Worm (Caenorhabditis elegans) whole organism, L4 larva: ENCODE measurements around the gene ags-3.

Experiments
- F10B5.3 ChIP-seq: sonication (generic microtip); optimal IDR thresholded peaks from 2 replicates; lab custom pipeline; 2016; ENCODE audit warnings: mild to moderate bottlenecking, missing genetic modification characterization, missing compliant biosample characterization
- F37D6.2 ChIP-seq: sonication (generic microtip); optimal IDR thresholded peaks from 2 replicates; lab custom pipeline; 2016; ENCODE audit warnings: mild to moderate bottlenecking, missing genetic modification characterization, missing compliant biosample characterization
- F49E8.2 ChIP-seq: sonication (generic microtip); optimal IDR thresholded peaks from 2 replicates; lab custom pipeline; 2016; ENCODE audit warnings: missing compliant biosample characterization, mild to moderate bottlenecking, missing genetic modification characterization, borderline replicate concordance
- R02D3.7 ChIP-seq: fragments of 150-350 bp; sonication (generic microtip); optimal IDR thresholded peaks from 3 replicates; lab custom pipeline; 2014; ENCODE audit warnings: missing biosample characterization, missing genetic modification characterization
- Y105C5A.15 ChIP-seq: fragments of 200-800 bp; sonication (Bioruptor generic); IDR thresholded peaks from 2 replicates; pipeline ENCODE4 v1.3.6; 2022; ENCODE audit warnings: missing genetic modification characterization, missing compliant biosample characterization
- aha-1 ChIP-seq: fragments of 150-350 bp; peaks from one replicate; lab custom pipeline; 2014; ENCODE audit warnings: missing biosample characterization, missing genetic modification characterization
- ceh-44 ChIP-seq: fragments of 200-800 bp; sonication (Bioruptor generic); IDR thresholded peaks from 2 replicates; pipeline ENCODE4 v1.3.6; 2022; ENCODE audit warnings: missing genetic modification reagents, missing genetic modification characterization, missing compliant biosample characterization
- ces-1 ChIP-seq: fragments of 150-350 bp; sonication (generic microtip); optimal IDR thresholded peaks from 4 replicates; lab custom pipeline; 2014; ENCODE audit warnings: missing biosample characterization, missing genetic modification reagents, missing genetic modification characterization
- daf-12 ChIP-seq: fragments of 150-350 bp; optimal IDR thresholded peaks from 2 replicates; lab custom pipeline; 2014; ENCODE audit warnings: missing biosample characterization, missing genetic modification reagents, missing genetic modification characterization
- daf-19 ChIP-seq: fragments of 200-800 bp; sonication (Bioruptor generic); conservative IDR thresholded peaks from 2 replicates; pipeline ENCODE4 v1.3.6; 2022; ENCODE audit warnings: missing genetic modification characterization, missing compliant biosample characterization
- dve-1 ChIP-seq: sonication (generic microtip); optimal IDR thresholded peaks from 2 replicates; lab custom pipeline; 2017; ENCODE audit warnings: antibody characterized with exemption, mild to moderate bottlenecking, missing genetic modification characterization, missing compliant biosample characterization; ENCODE audit not compliant: insufficient read depth
- egl-27 ChIP-seq: sonication (generic microtip); optimal IDR thresholded peaks from 3 replicates; lab custom pipeline; 2017; ENCODE audit warnings: missing biosample characterization, missing genetic modification reagents, missing genetic modification characterization
- egl-43 ChIP-seq: fragments of 200-800 bp; sonication (Bioruptor generic); IDR thresholded peaks from 2 replicates; pipeline ENCODE4 v1.3.6; 2022; ENCODE audit warnings: missing genetic modification reagents, missing genetic modification characterization, missing compliant biosample characterization
- fkh-10 ChIP-seq: fragments of 150-350 bp; optimal IDR thresholded peaks from 2 replicates; lab custom pipeline; 2014; ENCODE audit warnings: missing biosample characterization, missing genetic modification reagents, missing genetic modification characterization
- fos-1 ChIP-seq: fragments of 150-350 bp; optimal IDR thresholded peaks from 2 replicates; lab custom pipeline; 2014; ENCODE audit warnings: missing biosample characterization, missing genetic modification characterization
- hif-1 ChIP-seq, 2 experiments: sonication (generic microtip); optimal IDR thresholded peaks; 2 replicates each; lab custom pipeline; 2016 to 2017; ENCODE audit warnings: missing compliant biosample characterization in 2 of 2, missing genetic modification characterization in 2 of 2, missing genetic modification reagents in 2 of 2, missing genotype in 2 of 2, mild to moderate bottlenecking in 1 of 2
- hlh-11 ChIP-seq: fragments of 200-800 bp; sonication (Bioruptor generic); optimal IDR thresholded peaks from 2 replicates; lab custom pipeline; 2018; ENCODE audit warnings: mild to moderate bottlenecking, missing genetic modification characterization, missing compliant biosample characterization
- hlh-30 ChIP-seq: sonication (generic microtip); optimal IDR thresholded peaks from 2 replicates; lab custom pipeline; 2017; ENCODE audit warnings: antibody characterized with exemption, mild to moderate bottlenecking, missing genetic modification characterization, missing compliant biosample characterization; ENCODE audit not compliant: insufficient read depth
- hmg-1.1 ChIP-seq: fragments of 200-800 bp; sonication (Bioruptor generic); IDR thresholded peaks from 2 replicates; pipeline ENCODE4 v1.3.6; 2022; ENCODE audit warnings: missing genetic modification reagents, missing genetic modification characterization, missing compliant biosample characterization
- jun-1 ChIP-seq: fragments of 150-350 bp; optimal IDR thresholded peaks from 2 replicates; lab custom pipeline; 2014; ENCODE audit warnings: missing biosample characterization, missing genetic modification reagents, missing genetic modification characterization
- lim-7 ChIP-seq: fragments of 200-800 bp; sonication (Bioruptor generic); IDR thresholded peaks from 2 replicates; pipeline ENCODE4 v1.3.6; 2022; ENCODE audit warnings: missing genetic modification characterization, missing compliant biosample characterization
- lin-13 ChIP-seq: fragments of 150-350 bp; optimal IDR thresholded peaks from 2 replicates; lab custom pipeline; 2014; ENCODE audit warnings: missing biosample characterization, missing genetic modification reagents, missing genetic modification characterization
- lin-38 ChIP-seq: fragments of 200-800 bp; sonication (Bioruptor generic); IDR thresholded peaks from 2 replicates; pipeline ENCODE4 v1.3.6; 2022; ENCODE audit warnings: missing genetic modification reagents, missing genetic modification characterization, missing compliant biosample characterization
- lir-3 ChIP-seq: sonication (generic microtip); optimal IDR thresholded peaks from 2 replicates; lab custom pipeline; 2016; ENCODE audit warnings: mild to moderate bottlenecking, missing genetic modification characterization, missing compliant biosample characterization
- madf-9 ChIP-seq: fragments of 200-800 bp; sonication (Bioruptor generic); conservative IDR thresholded peaks from 2 replicates; pipeline ENCODE4 v1.3.6; 2022; ENCODE audit warnings: missing genetic modification reagents, missing genetic modification characterization, missing compliant biosample characterization
- mes-2 ChIP-seq: sonication (generic microtip); optimal IDR thresholded peaks from 2 replicates; lab custom pipeline; 2016; ENCODE audit warnings: missing genotype, mild to moderate bottlenecking, missing genetic modification characterization, missing compliant biosample characterization; ENCODE audit not compliant: poor library complexity, severe bottlenecking
- mxl-3 ChIP-seq: fragments of 200-800 bp; sonication (Bioruptor generic); optimal IDR thresholded peaks from 2 replicates; lab custom pipeline; 2018; ENCODE audit warnings: mild to moderate bottlenecking, missing genetic modification characterization, missing compliant biosample characterization
- nhr-10 ChIP-seq: fragments of 150-350 bp; optimal IDR thresholded peaks from 2 replicates; lab custom pipeline; 2014; ENCODE audit warnings: missing biosample characterization, missing genetic modification characterization
- nhr-102 ChIP-seq: sonication (generic microtip); optimal IDR thresholded peaks from 2 replicates; lab custom pipeline; 2016; ENCODE audit warnings: mild to moderate bottlenecking, missing genetic modification characterization, moderate library complexity, missing compliant biosample characterization
- nhr-25 ChIP-seq: sonication (generic microtip); optimal IDR thresholded peaks from 2 replicates; lab custom pipeline; 2017; ENCODE audit warnings: missing genetic modification characterization, mild to moderate bottlenecking, missing compliant biosample characterization, antibody characterized with exemption, moderate library complexity, borderline replicate concordance; ENCODE audit not compliant: insufficient read depth
- nhr-48 ChIP-seq: sonication (generic microtip); optimal IDR thresholded peaks from 2 replicates; lab custom pipeline; 2016; ENCODE audit warnings: mild to moderate bottlenecking, missing genetic modification characterization, missing compliant biosample characterization
- rbr-2 ChIP-seq: sonication (generic microtip); optimal IDR thresholded peaks from 2 replicates; lab custom pipeline; 2016; ENCODE audit warnings: missing genotype, missing genetic modification characterization, missing compliant biosample characterization
- set-16 ChIP-seq: fragments of 200-800 bp; sonication (Bioruptor generic); IDR thresholded peaks from 2 replicates; pipeline ENCODE4 v1.3.6; 2022; ENCODE audit warnings: missing genetic modification reagents, missing genetic modification characterization, missing compliant biosample characterization
- snpc-1.2 ChIP-seq: fragments of 200-800 bp; sonication (Bioruptor generic); IDR thresholded peaks from 2 replicates; pipeline ENCODE4 v1.3.6; 2022; ENCODE audit warnings: missing genetic modification reagents, missing genetic modification characterization, missing compliant biosample characterization
- snpc-4 ChIP-seq: fragments of 150-350 bp; optimal IDR thresholded peaks from 2 replicates; lab custom pipeline; 2014; ENCODE audit warnings: missing biosample characterization, missing genetic modification characterization
- spr-1 ChIP-seq: sonication (generic microtip); optimal IDR thresholded peaks from 2 replicates; lab custom pipeline; 2016; ENCODE audit warnings: mild to moderate bottlenecking, missing genetic modification characterization, missing compliant biosample characterization
- spr-3 ChIP-seq: fragments of 200-800 bp; sonication (Bioruptor generic); optimal IDR thresholded peaks from 2 replicates; lab custom pipeline; 2018; ENCODE audit warnings: mild to moderate bottlenecking, missing genetic modification characterization, missing compliant biosample characterization
- tag-97 ChIP-seq: fragments of 200-800 bp; sonication (Bioruptor generic); IDR thresholded peaks from 2 replicates; pipeline ENCODE4 v1.3.6; 2022; ENCODE audit warnings: missing genetic modification characterization, missing compliant biosample characterization
- unc-130 ChIP-seq: sonication (generic microtip); optimal IDR thresholded peaks from 2 replicates; lab custom pipeline; 2016; ENCODE audit warnings: missing genetic modification reagents, missing genetic modification characterization, missing compliant biosample characterization
- unc-62 ChIP-seq, 3 experiments: fragments of 150-350 bp in 1 of 3; sonication (generic microtip); optimal IDR thresholded peaks in 2 of 3; peaks in 1 of 3; 1 replicate in 1 of 3; 2 replicates in 2 of 3; lab custom pipeline; 2014 to 2017; ENCODE audit warnings: missing biosample characterization in 3 of 3, missing genetic modification characterization in 3 of 3, missing genetic modification reagents in 3 of 3, missing genotype in 1 of 3
- vab-7 ChIP-seq: fragments of 200-800 bp; sonication (Bioruptor generic); IDR thresholded peaks from 2 replicates; pipeline ENCODE4 v1.3.6; 2022; ENCODE audit warnings: missing genetic modification reagents, missing genetic modification characterization, missing compliant biosample characterization
- ztf-11 ChIP-seq: fragments of 150-350 bp; optimal IDR thresholded peaks from 2 replicates; lab custom pipeline; 2014; ENCODE audit warnings: missing biosample characterization, missing genetic modification characterization

The ags-3 gene

DNA sequence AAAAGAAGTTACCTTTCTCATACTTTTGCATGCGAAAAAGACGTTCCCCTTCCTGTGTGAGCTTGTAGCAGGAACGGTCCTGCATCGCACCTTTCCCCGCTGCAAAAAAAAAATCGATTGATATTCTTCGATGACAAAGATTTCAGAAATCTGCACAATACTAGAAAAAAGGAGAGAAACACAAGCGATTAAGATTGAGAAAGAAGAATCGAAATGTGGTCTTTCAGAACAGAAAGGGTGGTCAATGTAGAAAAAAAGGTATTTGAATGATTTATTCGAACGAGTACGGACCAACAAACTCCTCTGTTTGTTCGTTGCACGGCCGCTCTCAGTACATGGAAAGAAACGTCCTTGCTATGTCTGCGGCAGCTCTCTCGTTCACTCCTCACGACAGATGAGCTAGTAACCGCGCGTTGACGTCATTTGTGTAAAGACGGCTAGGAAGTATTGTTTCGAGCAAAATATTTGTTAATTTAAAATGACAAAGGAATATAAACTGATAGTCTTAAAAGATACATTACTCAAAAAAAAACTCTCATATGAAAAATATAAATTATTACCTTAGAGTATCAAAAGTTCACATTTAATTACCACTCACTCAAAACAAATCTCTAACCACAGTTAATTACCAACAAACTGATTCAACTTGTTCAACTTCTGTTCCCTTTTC lies 5.3 kb downstream of the ags-3 start, which contains the start of gene ift-81 (continued):
- no peak for TF ChIP-seq lin-13
- TF ChIP-seq hmg-1.1 (GFP tag; lab: Robert Waterston, UW), result peak; percentile 65
- TF ChIP-seq hlh-11 (tag; lab: Kevin White, UChicago), result peak; percentile 20
- no peak for TF ChIP-seq egl-43 (GFP tag; lab: Robert Waterston, UW)
- TF ChIP-seq hif-1 (tag; optimal IDR thresholded peaks at IDR 0.05; lab: Kevin White, UChicago), result peak in 1 of 2 experiments; percentile 5
- TF ChIP-seq spr-1 (tag; lab: Kevin White, UChicago), result no peak
- no peak for TF ChIP-seq F10B5.3 (tag; lab: Kevin White, UChicago)
- TF ChIP-seq madf-9 (GFP tag; lab: Robert Waterston, UW), result no peak
- no peak for TF ChIP-seq lir-3 (tag; lab: Kevin White, UChicago)
- peak; percentile 43 for TF ChIP-seq fkh-10
- TF ChIP-seq jun-1 (tag; lab: Kevin White, UChicago), result no peak
- peak; percentile 66 for TF ChIP-seq rbr-2 (tag; lab: Kevin White, UChicago)
- no peak for TF ChIP-seq nhr-48 (tag; lab: Kevin White, UChicago)
- TF ChIP-seq snpc-1.2 (GFP tag; lab: Robert Waterston, UW), result no peak
- no peak for TF ChIP-seq spr-3 (GFP tag; lab: Kevin White, UChicago)
- TF ChIP-seq F37D6.2, result peak; percentile 24
- TF ChIP-seq lim-7 (GFP tag; lab: Robert Waterston, UW), result no peak
- TF ChIP-seq F49E8.2, result no peak
- TF ChIP-seq mxl-3 (GFP tag; lab: Kevin White, UChicago), result no peak
- no peak for TF ChIP-seq set-16 (GFP tag; lab: Robert Waterston, UW)
- TF ChIP-seq nhr-10 (tag; lab: Kevin White, UChicago), result no peak
- TF ChIP-seq, all 104 proteins: peak for 13

ce11 chrX:5293862-5294261 lies 9.5 kb downstream of the ags-3 start:
- TF ChIP-seq hif-1 (tag; optimal IDR thresholded peaks at IDR 0.05; lab: Kevin White, UChicago) (peak in 1 of 2 experiments; percentile 5), unc-62 (GFP tag; optimal IDR thresholded peaks at IDR 0.05 in 1 of 2; lab: Kevin White, UChicago) (no peak), unc-62 (tag; optimal IDR thresholded peaks at IDR 0.05; lab: Kevin White, UChicago) (no peak), ztf-11 (tag; lab: Kevin White, UChicago) (no peak), hlh-30 (tag; lab: Kevin White, UChicago) (peak; percentile 50)
- TF ChIP-seq, all 104 proteins: peak for 2

DNA sequence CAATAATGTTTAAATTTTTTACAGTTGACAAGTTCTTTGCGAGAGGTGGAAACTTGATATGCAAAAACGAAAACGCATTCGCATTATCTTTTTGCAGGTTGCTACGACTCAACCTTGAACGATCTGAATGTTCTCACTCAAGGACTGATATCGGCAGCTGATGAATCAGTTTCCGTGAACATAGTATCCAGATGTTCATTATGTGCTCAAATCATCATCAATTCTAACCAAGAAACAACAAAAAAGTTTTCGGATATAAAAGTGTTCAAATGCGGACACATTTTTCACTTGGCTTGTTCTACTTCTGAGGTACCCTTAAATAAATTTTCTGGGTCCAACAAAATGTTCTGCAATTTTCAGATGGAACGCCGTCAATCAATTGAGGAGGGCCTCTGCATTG lies 14.3 kb downstream of the ags-3 start:
- TF ChIP-seq egl-27 (tag; lab: Kevin White, UChicago) (no peak), unc-62 (GFP tag; optimal IDR thresholded peaks at IDR 0.05 in 1 of 2; lab: Kevin White, UChicago) (peak in 1 of 2 experiments; percentile 95), unc-62 (tag; optimal IDR thresholded peaks at IDR 0.05; lab: Kevin White, UChicago) (no peak), fos-1 (tag; lab: Kevin White, UChicago) (no peak), dve-1 (tag; lab: Kevin White, UChicago) (no peak), mes-2 (tag; lab: Kevin White, UChicago) (no peak), F10B5.3 (tag; lab: Kevin White, UChicago) (no peak), madf-9 (GFP tag; lab: Robert Waterston, UW) (no peak), aha-1 (tag; lab: Kevin White, UChicago) (peak; percentile 65), spr-1 (tag; lab: Kevin White, UChicago) (no peak), nhr-48 (tag; lab: Kevin White, UChicago) (no peak), daf-12 (tag; lab: Kevin White, UChicago) (no peak), daf-19 (GFP tag; lab: Robert Waterston, UW) (no peak), ztf-11 (tag; lab: Kevin White, UChicago) (no peak), lin-38 (GFP tag; lab: Robert Waterston, UW) (no peak)

DNA sequence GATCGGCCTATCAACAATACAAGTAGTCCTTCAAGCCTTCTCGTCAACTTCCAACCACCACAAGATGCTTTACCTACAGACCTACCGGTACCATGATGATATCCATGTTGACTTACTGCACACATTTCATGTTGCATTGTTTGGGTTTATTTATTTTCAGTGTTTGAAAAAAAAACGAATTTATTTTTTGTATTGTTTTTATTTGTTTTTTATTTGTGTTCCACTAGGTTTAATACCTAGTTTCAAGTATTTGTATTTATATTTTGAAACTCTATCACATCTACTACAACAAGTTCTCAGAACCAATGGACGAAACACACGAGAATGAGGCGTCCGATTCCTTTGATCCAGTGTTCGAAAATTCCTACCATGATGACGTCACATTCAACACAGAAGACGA lies 19.9 kb downstream of the ags-3 start, which contains the start of gene vps-41:
vps-41 (plus strand) TSS at position 301 of the 400 bp plus-strand sequence.
- TF ChIP-seq R02D3.7, result no peak
- TF ChIP-seq spr-3 (GFP tag; lab: Kevin White, UChicago), result no peak
- TF ChIP-seq ztf-11 (tag; lab: Kevin White, UChicago), result no peak
- no peak for TF ChIP-seq F10B5.3 (tag; lab: Kevin White, UChicago)
- TF ChIP-seq fos-1 (tag; lab: Kevin White, UChicago), result no peak
- TF ChIP-seq aha-1 (tag; lab: Kevin White, UChicago), result no peak
- no peak for TF ChIP-seq ceh-44 (GFP tag; lab: Robert Waterston, UW)
- no peak for TF ChIP-seq tag-97 (GFP tag; lab: Robert Waterston, UW)
- no peak for TF ChIP-seq nhr-25 (tag; lab: Kevin White, UChicago)
- TF ChIP-seq nhr-102 (tag; lab: Kevin White, UChicago), result no peak
- no peak for TF ChIP-seq lin-13
- no peak for TF ChIP-seq Y105C5A.15 (GFP tag; lab: Robert Waterston, UW)
- TF ChIP-seq daf-19 (GFP tag; lab: Robert Waterston, UW), result no peak
- TF ChIP-seq ces-1 (GFP tag; lab: Kevin White, UChicago), result no peak
- TF ChIP-seq unc-130 (GFP tag; lab: Kevin White, UChicago), result no peak
- TF ChIP-seq vab-7 (GFP tag; lab: Robert Waterston, UW), result no peak
- no peak for TF ChIP-seq snpc-4
